Fruit fly (Drosophila melanogaster): Measurements from ENCODE around the gene Yp3.

dm6 chrX:13791011-13791410, 31.7 kb downstream of the Yp3 start, which contains the start of gene CG10993:
- no peak for TF ChIP-seq bab1 (GFP tag; optimal IDR thresholded peaks at IDR 0.05)
- TF ChIP-seq kay (GFP tag; ENCODE audit: borderline replicate concordance), result no peak
- no peak for TF ChIP-seq toe (GFP tag; optimal IDR thresholded peaks at IDR 0.05)
- no peak for TF ChIP-seq ovo (GFP tag; optimal IDR thresholded peaks at IDR 0.05)
- no peak for TF ChIP-seq CG11617 (GFP tag; optimal IDR thresholded peaks at IDR 0.05)
- no peak for TF ChIP-seq cnc (optimal IDR thresholded peaks at IDR 0.05)
- no peak for TF ChIP-seq Crg-1 (GFP tag; optimal IDR thresholded peaks at IDR 0.05)
- TF ChIP-seq CG14711 (tag; optimal IDR thresholded peaks at IDR 0.05), result no peak
- TF ChIP-seq Mnt (GFP tag; optimal IDR thresholded peaks at IDR 0.05), result no peak
- no peak for TF ChIP-seq CG33017 (tag; optimal IDR thresholded peaks at IDR 0.05)
